Worm (Caenorhabditis elegans) whole organism, L2 larva: ENCODE data around the gene grsp-3.

ENCODE experiments used
- C34F6.9 ChIP-seq: fragments of 150-350 bp; optimal IDR thresholded peaks from 2 replicates; lab custom pipeline; 2014; ENCODE audit warnings: missing biosample characterization, missing genetic modification characterization
- ZK546.5 ChIP-seq: sonication (generic microtip); optimal IDR thresholded peaks from 2 replicates; lab custom pipeline; 2017; ENCODE audit warnings: missing biosample characterization, missing genetic modification characterization
- blmp-1 ChIP-seq: sonication (generic microtip); optimal IDR thresholded peaks from 2 replicates; lab custom pipeline; 2017; ENCODE audit warnings: missing genetic modification characterization, mild to moderate bottlenecking, missing compliant biosample characterization, antibody characterized with exemption, moderate library complexity; ENCODE audit not compliant: insufficient read depth
- egl-27 ChIP-seq: sonication (generic microtip); optimal IDR thresholded peaks from 3 replicates; lab custom pipeline; 2017; ENCODE audit warnings: missing biosample characterization, missing genetic modification reagents, missing genetic modification characterization
- elt-3 ChIP-seq: sonication (generic microtip); optimal IDR thresholded peaks from 2 replicates; lab custom pipeline; 2017; ENCODE audit warnings: missing biosample characterization, missing genetic modification characterization
- mdl-1 ChIP-seq, 2 experiments: fragments of 150-350 bp in 1 of 2; sonication (generic microtip) in 1 of 2; optimal IDR thresholded peaks; 2 replicates each; lab custom pipeline; 2017; ENCODE audit warnings: missing biosample characterization in 2 of 2, missing genetic modification characterization in 2 of 2
- nhr-11 ChIP-seq: fragments of 150-350 bp; optimal IDR thresholded peaks from 2 replicates; lab custom pipeline; 2014; ENCODE audit warnings: missing biosample characterization, missing genetic modification characterization
- nhr-12 ChIP-seq: fragments of 150-350 bp; optimal IDR thresholded peaks from 2 replicates; lab custom pipeline; 2014; ENCODE audit warnings: missing biosample characterization, missing genetic modification characterization
- nhr-237 ChIP-seq: fragments of 150-350 bp; optimal IDR thresholded peaks from 2 replicates; lab custom pipeline; 2014; ENCODE audit warnings: missing biosample characterization, missing genetic modification characterization
- nhr-6 ChIP-seq: fragments of 150-350 bp; optimal IDR thresholded peaks from 2 replicates; lab custom pipeline; 2014; ENCODE audit warnings: missing biosample characterization, missing genetic modification characterization
- nhr-77 ChIP-seq: fragments of 150-350 bp; optimal IDR thresholded peaks from 2 replicates; lab custom pipeline; 2014; ENCODE audit warnings: missing biosample characterization, missing genetic modification characterization
- snpc-4 ChIP-seq: fragments of 150-350 bp; optimal IDR thresholded peaks from 2 replicates; lab custom pipeline; 2014; ENCODE audit warnings: missing biosample characterization, missing genetic modification characterization
- unc-62 ChIP-seq: fragments of 150-350 bp; optimal IDR thresholded peaks from 2 replicates; lab custom pipeline; 2014; ENCODE audit warnings: missing biosample characterization, missing genetic modification reagents, missing genetic modification characterization
- ztf-11 ChIP-seq: sonication (generic microtip); optimal IDR thresholded peaks from 2 replicates; lab custom pipeline; 2017; ENCODE audit warnings: missing biosample characterization, missing genetic modification characterization

ce11 chrIV:7098509-7099065, 33.1 kb downstream of the grsp-3 start, which contains the start of gene ZC477.4:
- TF ChIP-seq ZK546.5 (tag; lab: Kevin White, UChicago) = no peak
- no peak for TF ChIP-seq snpc-4
- no peak for TF ChIP-seq unc-62 (GFP tag; lab: Kevin White, UChicago)
- no peak for TF ChIP-seq nhr-237 (tag; lab: Kevin White, UChicago)
- no peak for TF ChIP-seq nhr-77
- no peak for TF ChIP-seq nhr-12
- TF ChIP-seq nhr-6 = no peak
- TF ChIP-seq nhr-11 (tag; lab: Kevin White, UChicago) = no peak
- peak; percentile 41 for TF ChIP-seq C34F6.9 (tag; lab: Kevin White, UChicago)
- no peak for TF ChIP-seq mdl-1 (tag; optimal IDR thresholded peaks at IDR 0.05; lab: Kevin White, UChicago)
- no peak for TF ChIP-seq elt-3 (tag; lab: Kevin White, UChicago)
- TF ChIP-seq ztf-11 = no peak
- TF ChIP-seq egl-27 (tag; lab: Kevin White, UChicago) = no peak
- TF ChIP-seq blmp-1 = no peak
